Worm (Caenorhabditis elegans) whole organism, L2 larva: ENCODE results near the gene K10H10.7.

Experiments
- lsy-2 ChIP-seq, 2 experiments: fragments of 150-350 bp in 1 of 2; sonication (generic microtip) in 1 of 2; optimal IDR thresholded peaks; 2 replicates each; lab custom pipeline; 2014 to 2017; ENCODE audit warnings: missing biosample characterization in 2 of 2, missing genetic modification characterization in 2 of 2
- nhr-237 ChIP-seq: fragments of 150-350 bp; optimal IDR thresholded peaks from 2 replicates; lab custom pipeline; 2014; ENCODE audit warnings: missing biosample characterization, missing genetic modification characterization
- ztf-11 ChIP-seq: sonication (generic microtip); optimal IDR thresholded peaks from 2 replicates; lab custom pipeline; 2017; ENCODE audit warnings: missing biosample characterization, missing genetic modification characterization

DNA sequence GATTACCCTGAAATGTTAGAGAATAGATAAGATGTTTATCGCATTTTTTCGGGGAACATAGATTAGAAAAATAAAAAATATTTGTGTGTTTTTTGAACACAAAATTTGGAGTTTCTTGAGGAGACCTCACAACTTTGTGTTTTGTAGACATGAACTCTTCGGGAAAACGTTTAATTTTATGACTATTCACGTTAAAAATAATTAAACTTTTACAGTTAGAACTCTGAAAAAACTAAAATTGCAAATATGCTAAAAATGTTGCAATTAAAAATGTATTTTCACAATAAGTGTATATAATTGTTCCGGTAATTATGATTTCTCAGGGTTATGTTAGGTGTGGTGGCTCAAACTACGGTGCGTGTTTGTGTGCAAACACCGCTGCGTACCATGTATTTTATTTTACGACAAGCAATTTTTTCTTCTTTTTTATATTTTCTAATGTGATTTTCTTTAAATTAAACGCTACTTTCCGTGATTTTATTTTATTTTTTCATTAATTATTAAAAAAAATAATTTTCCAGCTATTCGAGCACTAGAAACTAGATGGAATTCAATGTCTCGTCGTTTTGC is 20.9 kb upstream of the K10H10.7 start, which contains the start of the genes F57C2.5 and spat-1:
- TF ChIP-seq lsy-2 (tag; optimal IDR thresholded peaks at IDR 0.05; lab: Kevin White, UChicago) (peak; percentile 82 to 98), nhr-237 (tag; lab: Kevin White, UChicago) (no peak), ztf-11 (no peak)
